Fruit fly (Drosophila melanogaster) whole organism, pupa: ENCODE results near the gene Osi15.

Experiments used
- CG10348 ChIP-seq: fragments of 200-800 bp; sonication (Bioruptor generic); IDR thresholded peaks from 2 replicates; pipeline ENCODE4 v1.3.6; 2022; ENCODE audit warnings: missing biosample characterization, missing genetic modification characterization
- CG12605 ChIP-seq: fragments of 200-800 bp; sonication (Bioruptor generic); IDR thresholded peaks from 2 replicates; pipeline ENCODE4 v1.3.6; 2022; ENCODE audit warnings: missing biosample characterization, missing genetic modification characterization
- CG13204 ChIP-seq: fragments of 200-800 bp; sonication (Bioruptor generic); optimal IDR thresholded peaks from 2 replicates; lab custom pipeline; 2018; ENCODE audit warnings: missing biosample characterization, mild to moderate bottlenecking, missing genetic modification characterization, moderate library complexity
- CG14655 ChIP-seq: fragments of 200-800 bp; sonication (Bioruptor generic); optimal IDR thresholded peaks from 3 replicates; lab custom pipeline; 2017; ENCODE audit warnings: mild to moderate bottlenecking, missing biosample characterization, missing genetic modification reagents, missing genetic modification characterization
- CG15710 ChIP-seq: fragments of 200-800 bp; sonication (Bioruptor generic); optimal IDR thresholded peaks from 2 replicates; lab custom pipeline; 2018; ENCODE audit warnings: missing biosample characterization, mild to moderate bottlenecking, missing genetic modification characterization, moderate library complexity
- CG17806 ChIP-seq: fragments of 200-800 bp; sonication (Bioruptor generic); optimal IDR thresholded peaks from 2 replicates; lab custom pipeline; 2018; ENCODE audit warnings: missing biosample characterization, mild to moderate bottlenecking, missing genetic modification characterization, moderate library complexity
- CG32121 ChIP-seq: fragments of 200-800 bp; sonication (Bioruptor generic); IDR thresholded peaks from 2 replicates; pipeline ENCODE4 v1.3.6; 2022; ENCODE audit warnings: missing biosample characterization, missing genetic modification characterization
- CG34367 ChIP-seq: fragments of 200-800 bp; sonication (Bioruptor generic); optimal IDR thresholded peaks from 2 replicates; lab custom pipeline; 2018; ENCODE audit warnings: missing biosample characterization, mild to moderate bottlenecking, missing genetic modification characterization
- CG4496 ChIP-seq: fragments of 200-800 bp; sonication (Bioruptor generic); IDR thresholded peaks from 3 replicates; pipeline ENCODE4 v1.3.6; 2022; ENCODE audit warnings: missing biosample characterization, missing genetic modification characterization
- CG8159 ChIP-seq: fragments of 200-800 bp; sonication (Bioruptor generic); optimal IDR thresholded peaks from 3 replicates; lab custom pipeline; 2018; ENCODE audit warnings: missing biosample characterization, mild to moderate bottlenecking, missing genetic modification characterization, moderate library complexity
- CG8301 ChIP-seq: fragments of 200-800 bp; sonication (Bioruptor generic); optimal IDR thresholded peaks from 2 replicates; lab custom pipeline; 2018; ENCODE audit warnings: missing biosample characterization, mild to moderate bottlenecking, missing genetic modification characterization
- CG9948 ChIP-seq: fragments of 200-800 bp; sonication (Bioruptor generic); optimal IDR thresholded peaks from 2 replicates; lab custom pipeline; 2018; ENCODE audit warnings: missing biosample characterization, mild to moderate bottlenecking, missing genetic modification characterization, moderate library complexity
- D1 ChIP-seq: fragments of 200-800 bp; sonication (Bioruptor generic); optimal IDR thresholded peaks from 2 replicates; lab custom pipeline; 2018; ENCODE audit warnings: missing biosample characterization, mild to moderate bottlenecking, missing genetic modification characterization, moderate library complexity
- EcR ChIP-seq: fragments of 200-800 bp; sonication (Bioruptor generic); optimal IDR thresholded peaks from 3 replicates; lab custom pipeline; 2019; ENCODE audit warnings: missing biosample characterization, missing genetic modification characterization, mild to moderate bottlenecking, moderate library complexity, missing genetic modification reagents
- Ets98B ChIP-seq: fragments of 200-800 bp; sonication (Bioruptor generic); IDR thresholded peaks from 2 replicates; pipeline ENCODE4 v1.3.6; 2022; ENCODE audit warnings: missing biosample characterization, missing genetic modification characterization
- Pif1A ChIP-seq: fragments of 200-800 bp; sonication (Bioruptor generic); optimal IDR thresholded peaks from 3 replicates; lab custom pipeline; 2016; ENCODE audit warnings: missing biosample characterization, missing genetic modification characterization
- Pif1B ChIP-seq: fragments of 200-800 bp; sonication (Bioruptor generic); optimal IDR thresholded peaks from 3 replicates; lab custom pipeline; 2016; ENCODE audit warnings: missing biosample characterization, missing genetic modification characterization
- Snoo ChIP-seq: fragments of 200-800 bp; sonication (Bioruptor generic); optimal IDR thresholded peaks from 3 replicates; lab custom pipeline; 2017; ENCODE audit warnings: missing biosample characterization, mild to moderate bottlenecking, missing genetic modification characterization, inconsistent platforms
- fd96Ca ChIP-seq: fragments of 200-800 bp; sonication (Bioruptor generic); IDR thresholded peaks from 3 replicates; pipeline ENCODE4 v1.3.6; 2022; ENCODE audit warnings: missing biosample characterization, missing genetic modification characterization
- gl ChIP-seq: fragments of 200-800 bp; sonication (Bioruptor generic); optimal IDR thresholded peaks from 2 replicates; lab custom pipeline; 2018; ENCODE audit warnings: missing biosample characterization, mild to moderate bottlenecking, missing genetic modification characterization
- rn ChIP-seq: fragments of 200-800 bp; sonication (Bioruptor generic); IDR thresholded peaks from 2 replicates; pipeline ENCODE4 v1.3.6; 2022; ENCODE audit warnings: missing biosample characterization, missing genetic modification characterization

Osi15 gene

DNA sequence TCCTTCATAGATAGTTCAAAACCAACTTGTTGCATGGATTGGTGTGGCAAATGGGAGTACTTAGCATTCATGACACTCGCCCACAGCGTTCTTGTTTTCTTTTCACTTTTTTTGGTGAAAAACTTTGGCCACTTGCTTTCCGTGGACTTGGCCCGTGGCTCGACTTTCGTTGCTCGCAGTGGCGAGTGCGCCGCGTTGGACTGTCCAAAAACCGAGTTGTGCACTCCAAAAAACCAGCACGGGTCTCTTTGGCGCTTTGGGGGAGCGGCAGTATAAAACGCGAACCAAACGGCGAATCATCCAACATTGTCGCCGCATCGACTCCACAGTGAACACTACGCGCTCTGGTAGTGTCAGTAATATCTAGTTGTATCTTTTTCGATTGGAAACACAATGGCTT is 38.2 kb downstream of the Osi15 start, which contains the start of gene Osi20:
Osi20 (plus strand) TSS at position 301 of the 400 bp plus-strand sequence.
- TF ChIP-seq CG9948 (no peak), EcR (GFP tag; lab: Kevin White, UChicago) (no peak), CG13204 (GFP tag; lab: Kevin White, UChicago) (no peak), D1 (no peak), Pif1A (GFP tag; lab: Kevin White, UChicago) (no peak), rn (GFP tag; lab: Robert Waterston, UW) (no peak), CG12605 (GFP tag; lab: Robert Waterston, UW) (no peak), CG15710 (tag; lab: Kevin White, UChicago) (no peak), CG10348 (no peak), Snoo (tag; lab: Kevin White, UChicago) (no peak), CG8301 (tag; lab: Kevin White, UChicago) (no peak), CG8159 (no peak)

DNA sequence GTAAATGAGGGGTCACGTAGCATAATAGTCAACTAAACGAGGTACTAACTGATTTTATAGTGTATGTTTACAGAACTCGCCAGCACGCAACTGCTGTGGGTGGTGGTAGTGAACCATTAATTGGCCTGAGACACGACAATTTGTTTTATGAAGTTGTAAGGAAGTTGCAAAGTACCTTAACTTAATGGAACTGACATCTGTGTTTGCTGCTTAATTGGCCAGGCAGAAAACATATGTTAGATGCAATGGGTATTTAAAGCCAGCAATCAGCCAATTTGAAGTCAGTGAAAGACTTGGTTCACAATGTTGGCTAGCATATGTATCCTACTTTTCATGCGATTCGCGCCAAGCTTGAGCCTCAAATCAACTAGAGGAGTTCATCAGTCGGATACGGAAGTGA is 40.1 kb downstream of the Osi15 start, which contains the start of gene CG17917:
CG17917 (plus strand) TSS at position 301 of the 400 bp plus-strand sequence.
- TF ChIP-seq CG14655 (GFP tag; lab: Kevin White, UChicago) (no peak), EcR (GFP tag; lab: Kevin White, UChicago) (no peak), CG12605 (GFP tag; lab: Robert Waterston, UW) (no peak), CG4496 (GFP tag; lab: Robert Waterston, UW) (no peak), CG34367 (no peak), CG32121 (GFP tag; lab: Robert Waterston, UW) (no peak), Ets98B (GFP tag; lab: Robert Waterston, UW) (no peak), Snoo (tag; lab: Kevin White, UChicago) (no peak), CG9948 (no peak), gl (tag; lab: Kevin White, UChicago) (no peak), CG17806 (no peak), D1 (no peak), CG15710 (tag; lab: Kevin White, UChicago) (no peak), rn (GFP tag; lab: Robert Waterston, UW) (no peak), CG10348 (no peak), Pif1B (GFP tag; lab: Kevin White, UChicago) (no peak), CG8159 (no peak), fd96Ca (GFP tag; lab: Robert Waterston, UW) (no peak), CG13204 (GFP tag; lab: Kevin White, UChicago) (no peak)

DNA sequence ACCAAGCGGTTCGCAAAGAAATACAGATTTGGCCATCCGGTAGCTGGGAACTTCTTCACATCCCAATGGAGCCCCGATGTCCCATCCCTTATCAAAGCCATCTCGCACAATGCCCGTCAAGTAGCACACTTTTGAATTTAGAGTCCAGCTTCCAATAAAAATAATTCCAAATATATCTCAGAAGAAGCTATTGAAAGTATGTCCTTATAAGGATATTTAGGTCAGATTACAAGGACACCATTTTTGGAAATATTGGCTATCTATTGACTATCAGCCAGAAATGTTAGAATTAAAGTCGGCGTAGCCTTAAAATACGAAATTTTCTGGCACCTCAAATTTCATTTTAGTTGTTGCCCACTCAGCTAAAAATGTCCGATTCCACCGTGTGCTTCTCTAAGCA is 41.1 kb downstream of the Osi15 start, which contains the start of gene CG10298:
CG10298 (plus strand) TSS at position 301 of the 400 bp plus-strand sequence.
- no peak for TF ChIP-seq CG12605 (GFP tag; lab: Robert Waterston, UW)
- no peak for TF ChIP-seq D1
- TF ChIP-seq gl (tag; lab: Kevin White, UChicago): no peak
- no peak for TF ChIP-seq Snoo (tag; lab: Kevin White, UChicago)
- TF ChIP-seq CG14655 (GFP tag; lab: Kevin White, UChicago): no peak

DNA sequence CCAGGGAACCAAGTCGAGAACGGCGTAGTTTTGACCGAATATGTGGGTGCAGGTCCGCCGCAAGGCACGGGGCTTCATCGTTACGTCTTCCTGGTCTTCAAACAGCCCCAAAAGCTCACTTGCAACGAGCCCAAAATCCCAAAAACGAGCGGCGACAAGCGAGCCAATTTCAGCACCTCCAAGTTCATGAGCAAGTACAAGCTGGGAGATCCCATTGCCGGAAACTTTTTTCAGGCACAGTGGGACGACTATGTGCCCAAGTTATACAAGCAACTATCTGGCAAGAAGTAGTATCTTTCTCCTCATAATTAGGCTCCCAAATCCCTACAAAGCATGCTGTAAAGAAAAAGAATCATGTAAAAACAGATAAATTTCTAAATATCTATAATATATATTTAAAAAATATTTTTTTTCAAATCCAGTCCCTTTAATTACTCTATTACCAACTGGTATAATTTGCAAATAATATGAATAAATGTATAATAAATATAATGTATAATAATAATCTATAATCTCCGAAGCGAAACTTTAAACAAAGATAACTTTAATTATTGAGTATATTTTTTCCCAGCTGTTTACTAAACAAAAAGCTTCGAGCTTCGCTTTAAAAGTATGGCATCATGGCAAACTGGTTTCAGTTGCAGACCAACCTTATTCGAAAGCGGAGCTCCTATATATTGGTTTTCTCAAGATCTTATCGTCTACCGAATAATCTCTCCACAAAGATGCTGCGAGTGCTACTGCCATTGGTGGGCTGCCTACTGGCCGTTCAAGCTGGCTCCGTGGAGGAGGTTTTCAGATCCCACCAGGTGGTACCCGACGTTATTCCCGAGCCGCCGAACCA is 42.0 kb downstream of the Osi15 start, which contains the start of gene CG17919:
CG17919 (plus strand) TSS at position 634 of the 844 bp plus-strand sequence.
- TF ChIP-seq CG4496 (GFP tag; lab: Robert Waterston, UW): no peak
- TF ChIP-seq CG34367: no peak
- no peak for TF ChIP-seq CG9948
- peak; percentile 6; the same call in 1 of the 2 replicates for TF ChIP-seq Ets98B (GFP tag; lab: Robert Waterston, UW)
- TF ChIP-seq CG10348: no peak
- peak; percentile 34; the same call in 1 of the 3 replicates for TF ChIP-seq fd96Ca (GFP tag; lab: Robert Waterston, UW)
- TF ChIP-seq CG12605 (GFP tag; lab: Robert Waterston, UW): no peak
- TF ChIP-seq CG15710 (tag; lab: Kevin White, UChicago): no peak
- peak; percentile 11 for TF ChIP-seq D1
- TF ChIP-seq Pif1B (GFP tag; lab: Kevin White, UChicago): peak; percentile 26
- no peak for TF ChIP-seq CG17806
- no peak for TF ChIP-seq gl (tag; lab: Kevin White, UChicago)
- no peak for TF ChIP-seq CG8301 (tag; lab: Kevin White, UChicago)
- TF ChIP-seq Pif1A (GFP tag; lab: Kevin White, UChicago): peak; percentile 12
- peak; percentile 8 for TF ChIP-seq CG8159
- no peak for TF ChIP-seq CG13204 (GFP tag; lab: Kevin White, UChicago)
- no peak for TF ChIP-seq Snoo (tag; lab: Kevin White, UChicago)
- no peak for TF ChIP-seq rn (GFP tag; lab: Robert Waterston, UW)
- no peak for TF ChIP-seq EcR (GFP tag; lab: Kevin White, UChicago)
- 0 out of 2 replicates have a peak, but pooled peaks have one; percentile 12 for TF ChIP-seq CG32121 (GFP tag; lab: Robert Waterston, UW)
- TF ChIP-seq CG14655 (GFP tag; lab: Kevin White, UChicago): no peak

DNA sequence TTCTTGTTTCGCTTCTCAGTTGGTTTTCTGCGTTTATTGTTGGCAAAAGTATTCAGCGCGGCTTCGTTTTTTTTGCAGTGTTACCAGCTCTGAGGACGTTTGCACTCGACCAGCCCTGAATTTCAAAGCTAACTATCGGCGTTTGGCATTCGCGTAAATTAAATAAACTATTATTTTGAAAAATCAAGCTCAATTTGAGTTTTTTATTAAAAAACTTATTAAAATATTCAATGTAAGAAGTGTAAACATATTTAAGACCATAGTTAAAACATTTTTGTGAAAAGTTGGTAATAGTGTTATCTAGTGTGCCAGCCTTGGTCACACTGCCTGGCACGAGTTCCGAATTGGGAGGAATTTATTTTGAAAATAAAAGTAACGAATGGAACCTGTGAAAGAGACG is 44.2 kb downstream of the Osi15 start, which contains the start of the genes SmD2 and CG18048:
SmD2 (minus strand) TSS at position 98 of the 400 bp plus-strand sequence.
CG18048 (plus strand) TSS at position 298 of the 400 bp plus-strand sequence.
- TF ChIP-seq CG12605 (GFP tag; lab: Robert Waterston, UW) (no peak), CG13204 (GFP tag; lab: Kevin White, UChicago) (no peak), fd96Ca (GFP tag; lab: Robert Waterston, UW) (no peak), CG8159 (no peak), CG9948 (no peak), Snoo (tag; lab: Kevin White, UChicago) (no peak), rn (GFP tag; lab: Robert Waterston, UW) (no peak), CG34367 (no peak), EcR (GFP tag; lab: Kevin White, UChicago) (no peak), CG32121 (GFP tag; lab: Robert Waterston, UW) (no peak), Pif1A (GFP tag; lab: Kevin White, UChicago) (no peak), D1 (no peak), CG14655 (GFP tag; lab: Kevin White, UChicago) (no peak), Ets98B (GFP tag; lab: Robert Waterston, UW) (no peak)
